Fruit fly (Drosophila melanogaster) whole organism, embryonic: Measurements from ENCODE around the gene TwdlN.

Experiments used
- Abd-B ChIP-seq: fragments of 200-800 bp; sonication (Bioruptor generic); optimal IDR thresholded peaks from 2 replicates; lab custom pipeline; 2018; ENCODE audit warnings: missing biosample characterization, mild to moderate bottlenecking, missing genetic modification characterization, moderate library complexity
- CG3407 ChIP-seq: fragments of 200-800 bp; sonication (Bioruptor generic); optimal IDR thresholded peaks from 2 replicates; lab custom pipeline; 2018; ENCODE audit warnings: missing biosample characterization, mild to moderate bottlenecking, missing genetic modification characterization
- Dll ChIP-seq: fragments of 200-800 bp; sonication (Bioruptor generic); IDR thresholded peaks from 4 replicates; pipeline ENCODE4 v1.3.6; 2022; ENCODE audit warnings: missing biosample characterization, missing genetic modification characterization; ENCODE audit not compliant: partially characterized antibody
- Hsf ChIP-seq: fragments of 200-800 bp; sonication (Bioruptor generic); optimal IDR thresholded peaks from 3 replicates; lab custom pipeline; 2016; ENCODE audit warnings: missing biosample characterization, missing genetic modification characterization
- Mes4 ChIP-seq: fragments of 200-800 bp; sonication (Bioruptor generic); optimal IDR thresholded peaks from 2 replicates; lab custom pipeline; 2016; ENCODE audit warnings: missing biosample characterization, missing genetic modification characterization
- Sox100B ChIP-seq: fragments of 200-800 bp; sonication (Bioruptor generic); optimal IDR thresholded peaks from 3 replicates; lab custom pipeline; 2018; ENCODE audit warnings: missing biosample characterization, mild to moderate bottlenecking, missing genetic modification characterization
- eve ChIP-seq, 2 experiments: fragments of >200 bp; optimal IDR thresholded peaks; 2 replicates each; lab custom pipeline; 2017; ENCODE audit warnings: missing biosample characterization in 2 of 2, missing genetic modification characterization in 2 of 2
- gcm2 ChIP-seq: fragments of 200-800 bp; sonication (Bioruptor generic); optimal IDR thresholded peaks from 2 replicates; lab custom pipeline; 2016; ENCODE audit warnings: missing biosample characterization, missing genetic modification characterization
- ttk ChIP-seq: fragments of 200-800 bp; sonication (Bioruptor generic); IDR thresholded peaks from 2 replicates; pipeline ENCODE4 v2.1.2; 2022; ENCODE audit warnings: missing biosample characterization, missing genetic modification characterization
- unpg ChIP-seq: fragments of 200-800 bp; sonication (Bioruptor generic); optimal IDR thresholded peaks from 3 replicates; lab custom pipeline; 2018; ENCODE audit warnings: missing biosample characterization, mild to moderate bottlenecking, missing genetic modification characterization, moderate library complexity
- usp ChIP-seq: fragments of >200 bp; optimal IDR thresholded peaks from 2 replicates; lab custom pipeline; 2017; ENCODE audit warnings: missing biosample characterization, missing genetic modification characterization
- wor ChIP-seq: fragments of 200-800 bp; sonication (Bioruptor generic); IDR thresholded peaks from 2 replicates; pipeline ENCODE4 v1.3.6; 2022; ENCODE audit warnings: missing biosample characterization, missing genetic modification characterization

DNA sequence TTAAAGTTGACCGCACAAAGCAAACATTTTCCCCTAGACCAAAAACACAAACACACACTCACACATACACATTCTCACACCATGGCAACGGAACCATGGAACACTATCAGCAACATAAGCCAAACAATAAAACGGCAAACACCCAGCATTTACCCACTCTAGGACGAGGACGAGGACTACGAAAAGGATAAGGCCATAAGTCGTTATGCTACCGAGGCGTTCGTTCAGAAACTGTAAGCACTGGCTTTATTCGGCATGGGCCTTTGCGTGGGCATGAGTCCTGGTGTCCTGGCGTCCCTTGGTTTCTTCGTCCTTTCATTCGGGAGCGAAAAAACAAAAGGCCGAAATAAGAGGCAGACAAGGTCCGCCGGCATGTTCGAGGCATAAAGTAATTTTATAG is 38.6 kb downstream of the TwdlN start:
- TF ChIP-seq Mes4: no peak
- no peak for TF ChIP-seq wor (GFP tag; lab: Robert Waterston, UW)
- TF ChIP-seq usp (GFP tag; lab: Kevin White, UChicago): no peak
- TF ChIP-seq CG3407 (GFP tag; lab: Kevin White, UChicago): no peak
- no peak for TF ChIP-seq Abd-B (GFP tag; lab: Kevin White, UChicago)
- TF ChIP-seq Dll (GFP tag; lab: Robert Waterston, UW): no peak
- no peak for TF ChIP-seq gcm2 (GFP tag; lab: Kevin White, UChicago)
- TF ChIP-seq ttk (GFP tag; lab: Robert Waterston, UW): no peak
- no peak for TF ChIP-seq Sox100B (GFP tag; lab: Kevin White, UChicago)
- no peak for TF ChIP-seq unpg
- no peak for TF ChIP-seq Hsf (GFP tag; lab: Kevin White, UChicago)
- no peak for TF ChIP-seq eve (GFP tag; optimal IDR thresholded peaks at IDR 0.05; lab: Kevin White, UChicago)
